Worm (Caenorhabditis elegans) whole organism, L4 larva: ENCODE measurements around the gene M01E10.3.

ENCODE experiments used
- F26F4.8 ChIP-seq: fragments of 200-800 bp; sonication (Bioruptor generic); conservative IDR thresholded peaks from 2 replicates; pipeline ENCODE4 v1.3.6; 2022; ENCODE audit warnings: missing genetic modification characterization, missing compliant biosample characterization
- Y5F2A.4 ChIP-seq: fragments of 200-800 bp; sonication (Bioruptor generic); optimal IDR thresholded peaks from 2 replicates; lab custom pipeline; 2018; ENCODE audit warnings: mild to moderate bottlenecking, missing genetic modification characterization, missing compliant biosample characterization
- Y75B8A.6 ChIP-seq: fragments of 200-800 bp; sonication (Bioruptor generic); IDR thresholded peaks from 2 replicates; pipeline ENCODE4 v1.3.6; 2022; ENCODE audit warnings: missing genetic modification reagents, missing genetic modification characterization, missing compliant biosample characterization
- aha-1 ChIP-seq: fragments of 150-350 bp; peaks from one replicate; lab custom pipeline; 2014; ENCODE audit warnings: missing biosample characterization, missing genetic modification characterization
- aly-2 ChIP-seq: sonication (generic microtip); optimal IDR thresholded peaks from 2 replicates; lab custom pipeline; 2018; ENCODE audit warnings: missing biosample characterization, missing genetic modification characterization
- arid-1 ChIP-seq: fragments of 200-800 bp; sonication (Bioruptor generic); conservative IDR thresholded peaks from 2 replicates; pipeline ENCODE4 v1.3.6; 2022; ENCODE audit warnings: missing genetic modification reagents, missing genetic modification characterization, missing compliant biosample characterization
- ceh-28 ChIP-seq: fragments of 150-350 bp; optimal IDR thresholded peaks from 2 replicates; lab custom pipeline; 2014; ENCODE audit warnings: missing biosample characterization, missing genetic modification reagents, missing genetic modification characterization
- ctbp-1 ChIP-seq: fragments of 200-800 bp; sonication (Bioruptor generic); IDR thresholded peaks from 2 replicates; pipeline ENCODE4 v1.3.6; 2022; ENCODE audit warnings: missing genetic modification reagents, missing genetic modification characterization, missing compliant biosample characterization
- dmd-6 ChIP-seq: fragments of 200-800 bp; sonication (Bioruptor generic); IDR thresholded peaks from 2 replicates; pipeline ENCODE4 v1.3.6; 2022; ENCODE audit warnings: missing genetic modification reagents, missing genetic modification characterization, missing compliant biosample characterization
- dmd-8 ChIP-seq: fragments of 200-800 bp; sonication (Bioruptor generic); IDR thresholded peaks from 2 replicates; pipeline ENCODE4 v1.3.6; 2022; ENCODE audit warnings: missing genetic modification characterization, missing compliant biosample characterization
- dpl-1 ChIP-seq: fragments of 150-350 bp; optimal IDR thresholded peaks from 2 replicates; lab custom pipeline; 2014; ENCODE audit warnings: missing biosample characterization, missing genetic modification reagents, missing genetic modification characterization
- duxl-1 ChIP-seq: sonication (generic microtip); optimal IDR thresholded peaks from 2 replicates; lab custom pipeline; 2016; ENCODE audit warnings: mild to moderate bottlenecking, missing genetic modification characterization, moderate library complexity, missing compliant biosample characterization; ENCODE audit not compliant: poor library complexity
- fkh-10 ChIP-seq: fragments of 150-350 bp; optimal IDR thresholded peaks from 2 replicates; lab custom pipeline; 2014; ENCODE audit warnings: missing biosample characterization, missing genetic modification reagents, missing genetic modification characterization
- lim-7 ChIP-seq: fragments of 200-800 bp; sonication (Bioruptor generic); IDR thresholded peaks from 2 replicates; pipeline ENCODE4 v1.3.6; 2022; ENCODE audit warnings: missing genetic modification characterization, missing compliant biosample characterization
- lin-1 ChIP-seq: fragments of 200-800 bp; sonication (Bioruptor generic); IDR thresholded peaks from 2 replicates; pipeline ENCODE4 v1.3.6; 2022; ENCODE audit warnings: missing genetic modification reagents, missing genetic modification characterization, missing compliant biosample characterization
- lin-39 ChIP-seq: fragments of 150-350 bp; optimal IDR thresholded peaks from 2 replicates; lab custom pipeline; 2014; ENCODE audit warnings: missing biosample characterization, missing genetic modification reagents, missing genetic modification characterization
- madf-5 ChIP-seq, 2 experiments: fragments of 200-800 bp; sonication (Bioruptor generic); IDR thresholded peaks; 2 replicates each; pipeline ENCODE4 v1.3.6; 2022; ENCODE audit warnings: missing compliant biosample characterization in 2 of 2, missing genetic modification characterization in 2 of 2
- madf-9 ChIP-seq: fragments of 200-800 bp; sonication (Bioruptor generic); conservative IDR thresholded peaks from 2 replicates; pipeline ENCODE4 v1.3.6; 2022; ENCODE audit warnings: missing genetic modification reagents, missing genetic modification characterization, missing compliant biosample characterization
- mdl-1 ChIP-seq, 2 experiments: fragments of 150-350 bp in 1 of 2; sonication (generic microtip) in 1 of 2; optimal IDR thresholded peaks; 2 replicates each; lab custom pipeline; 2014 to 2017; ENCODE audit warnings: missing biosample characterization in 2 of 2, missing genetic modification characterization in 2 of 2
- mep-1 ChIP-seq: fragments of 150-350 bp; sonication (generic microtip); optimal IDR thresholded peaks from 3 replicates; lab custom pipeline; 2014; ENCODE audit warnings: missing biosample characterization, missing genetic modification characterization
- mes-2 ChIP-seq: sonication (generic microtip); optimal IDR thresholded peaks from 2 replicates; lab custom pipeline; 2016; ENCODE audit warnings: missing genotype, mild to moderate bottlenecking, missing genetic modification characterization, missing compliant biosample characterization; ENCODE audit not compliant: poor library complexity, severe bottlenecking
- mxl-3 ChIP-seq: fragments of 200-800 bp; sonication (Bioruptor generic); optimal IDR thresholded peaks from 2 replicates; lab custom pipeline; 2018; ENCODE audit warnings: mild to moderate bottlenecking, missing genetic modification characterization, missing compliant biosample characterization
- nhr-10 ChIP-seq: fragments of 150-350 bp; optimal IDR thresholded peaks from 2 replicates; lab custom pipeline; 2014; ENCODE audit warnings: missing biosample characterization, missing genetic modification characterization
- nhr-102 ChIP-seq: sonication (generic microtip); optimal IDR thresholded peaks from 2 replicates; lab custom pipeline; 2016; ENCODE audit warnings: mild to moderate bottlenecking, missing genetic modification characterization, moderate library complexity, missing compliant biosample characterization
- nhr-25 ChIP-seq: sonication (generic microtip); optimal IDR thresholded peaks from 2 replicates; lab custom pipeline; 2017; ENCODE audit warnings: missing genetic modification characterization, mild to moderate bottlenecking, missing compliant biosample characterization, antibody characterized with exemption, moderate library complexity, borderline replicate concordance; ENCODE audit not compliant: insufficient read depth
- nhr-28 ChIP-seq: fragments of 150-350 bp; optimal IDR thresholded peaks from 2 replicates; lab custom pipeline; 2014; ENCODE audit warnings: missing biosample characterization, missing genetic modification characterization
- nhr-42 ChIP-seq: fragments of 200-800 bp; sonication (Bioruptor generic); IDR thresholded peaks from 2 replicates; pipeline ENCODE4 v1.3.6; 2022; ENCODE audit warnings: missing genetic modification characterization, missing compliant biosample characterization
- nhr-77 ChIP-seq: fragments of 150-350 bp; optimal IDR thresholded peaks from 2 replicates; lab custom pipeline; 2014; ENCODE audit warnings: missing biosample characterization, missing genetic modification characterization
- php-3 ChIP-seq: fragments of 200-800 bp; sonication (Bioruptor generic); IDR thresholded peaks from 2 replicates; pipeline ENCODE4 v1.3.6; 2022; ENCODE audit warnings: missing genetic modification reagents, missing genetic modification characterization, missing compliant biosample characterization
- pqm-1 ChIP-seq: sonication (generic microtip); optimal IDR thresholded peaks from 2 replicates; lab custom pipeline; 2017; ENCODE audit warnings: missing biosample characterization, missing genetic modification characterization
- skn-1 ChIP-seq: fragments of 150-350 bp; optimal IDR thresholded peaks from 2 replicates; lab custom pipeline; 2014; ENCODE audit warnings: missing biosample characterization, missing genetic modification characterization
- snpc-1.2 ChIP-seq: fragments of 200-800 bp; sonication (Bioruptor generic); IDR thresholded peaks from 2 replicates; pipeline ENCODE4 v1.3.6; 2022; ENCODE audit warnings: missing genetic modification reagents, missing genetic modification characterization, missing compliant biosample characterization
- unc-39 ChIP-seq: sonication (generic microtip); optimal IDR thresholded peaks from 2 replicates; lab custom pipeline; 2017; ENCODE audit warnings: missing biosample characterization, missing genetic modification characterization
- unc-62 ChIP-seq, 3 experiments: fragments of 150-350 bp in 1 of 3; sonication (generic microtip); optimal IDR thresholded peaks in 2 of 3; peaks in 1 of 3; 1 replicate in 1 of 3; 2 replicates in 2 of 3; lab custom pipeline; 2014 to 2017; ENCODE audit warnings: missing biosample characterization in 3 of 3, missing genetic modification characterization in 3 of 3, missing genetic modification reagents in 3 of 3, missing genotype in 1 of 3
- vab-7 ChIP-seq: fragments of 200-800 bp; sonication (Bioruptor generic); IDR thresholded peaks from 2 replicates; pipeline ENCODE4 v1.3.6; 2022; ENCODE audit warnings: missing genetic modification reagents, missing genetic modification characterization, missing compliant biosample characterization
- zip-2 ChIP-seq: fragments of 150-350 bp; optimal IDR thresholded peaks from 2 replicates; lab custom pipeline; 2014; ENCODE audit warnings: missing biosample characterization, missing genetic modification characterization
- ztf-7 ChIP-seq: fragments of 150-350 bp; optimal IDR thresholded peaks from 2 replicates; lab custom pipeline; 2014; ENCODE audit warnings: missing biosample characterization, missing genetic modification characterization

M01E10.3 gene

ce11 chrIII:2068248-2068647 lies 14.3 kb upstream of the M01E10.3 start, which contains the start of gene Y39A3A.3:
TSS of gene Y39A3A.3 (minus strand) at chrIII:2068348.
- TF ChIP-seq mes-2 (no peak), php-3 (GFP tag; lab: Robert Waterston, UW) (no peak), Y5F2A.4 (no peak), unc-62 (GFP tag; optimal IDR thresholded peaks at IDR 0.05 in 1 of 2; lab: Kevin White, UChicago) (peak in 1 of 2 experiments; percentile 81), unc-62 (tag; optimal IDR thresholded peaks at IDR 0.05; lab: Kevin White, UChicago) (no peak)
- TF ChIP-seq, all 104 proteins: peak for 1

ce11 chrIII:2064936-2065335 lies 11.0 kb upstream of the M01E10.3 start:
- TF ChIP-seq madf-9 (GFP tag; lab: Robert Waterston, UW) (0 out of 2 replicates have a peak, but pooled peaks have one; percentile 19), snpc-1.2 (GFP tag; lab: Robert Waterston, UW) (0 out of 2 replicates have a peak, but pooled peaks have one; percentile 21), F26F4.8 (GFP tag; lab: Robert Waterston, UW) (0 out of 2 replicates have a peak, but pooled peaks have one; percentile 29), vab-7 (peak; percentile 70), arid-1 (GFP tag; lab: Robert Waterston, UW) (0 out of 2 replicates have a peak, but pooled peaks have one; percentile 57)

- no peak for TF ChIP-seq snpc-1.2 (GFP tag; lab: Robert Waterston, UW)
- 0 out of 2 replicates have a peak, but pooled peaks have one; percentile 22 for TF ChIP-seq F26F4.8 (GFP tag; lab: Robert Waterston, UW)
- TF ChIP-seq aha-1 (tag; lab: Kevin White, UChicago) = peak; percentile 33
Measured at ce11 chrIII:2060857-2061256, 6.9 kb upstream of the M01E10.3 start, which contains the start of gene ins-16. TSS of gene ins-16 (minus strand) at chrIII:2060957.

ce11 chrIII:2060068-2060467 lies 6.1 kb upstream of the M01E10.3 start:
- TF ChIP-seq nhr-102 (tag; lab: Kevin White, UChicago) (no peak), dpl-1 (GFP tag; lab: Kevin White, UChicago) (no peak), lin-39 (tag; lab: Kevin White, UChicago) (no peak), duxl-1 (tag; lab: Kevin White, UChicago) (no peak), vab-7 (no peak), Y75B8A.6 (GFP tag; lab: Robert Waterston, UW) (no peak), fkh-10 (GFP tag; lab: Kevin White, UChicago) (no peak), nhr-10 (tag; lab: Kevin White, UChicago) (no peak), nhr-42 (GFP tag; lab: Robert Waterston, UW) (no peak), dmd-8 (no peak), zip-2 (no peak), skn-1 (no peak)

ce11 chrIII:2057570-2057969 lies 3.6 kb upstream of the M01E10.3 start, which contains the start of gene Y39A3A.2:
TSS of gene Y39A3A.2 (minus strand) at chrIII:2057670.
- no peak for TF ChIP-seq nhr-28 (tag; lab: Kevin White, UChicago)
- TF ChIP-seq zip-2 = no peak
- TF ChIP-seq lin-1 (GFP tag; lab: Robert Waterston, UW) = no peak
- TF ChIP-seq lin-39 (tag; lab: Kevin White, UChicago) = no peak
- no peak for TF ChIP-seq nhr-25 (tag; lab: Kevin White, UChicago)
- no peak for TF ChIP-seq mdl-1 (tag; optimal IDR thresholded peaks at IDR 0.05; lab: Kevin White, UChicago)
- TF ChIP-seq ceh-28 = no peak
- TF ChIP-seq nhr-77 (tag; lab: Kevin White, UChicago) = no peak
- no peak for TF ChIP-seq mxl-3 (GFP tag; lab: Kevin White, UChicago)
- TF ChIP-seq unc-39 (tag; lab: Kevin White, UChicago) = no peak
- TF ChIP-seq ctbp-1 (GFP tag; lab: Robert Waterston, UW) = no peak

ce11 chrIII:2053433-2053832 lies 551 bp downstream of the M01E10.3 start:
- no peak for TF ChIP-seq aly-2 (tag; lab: Kevin White, UChicago)
- TF ChIP-seq pqm-1 (tag; lab: Kevin White, UChicago) = peak; percentile 94
- peak; percentile 71 for TF ChIP-seq nhr-28 (tag; lab: Kevin White, UChicago)
- peak; percentile 21 for TF ChIP-seq mxl-3 (GFP tag; lab: Kevin White, UChicago)
- no peak for TF ChIP-seq madf-5 (GFP tag; IDR thresholded peaks at IDR 0.05; lab: Robert Waterston, UW)
- TF ChIP-seq mep-1 (tag; lab: Kevin White, UChicago) = no peak
- no peak for TF ChIP-seq ztf-7 (tag; lab: Kevin White, UChicago)
- TF ChIP-seq lim-7 (GFP tag; lab: Robert Waterston, UW) = no peak
- peak; percentile 22; the same call in 1 of the 2 replicates for TF ChIP-seq dmd-6 (GFP tag; lab: Robert Waterston, UW)
